Fruit fly (Drosophila melanogaster) whole organism, embryonic: ENCODE data around the gene CG8236.

Source experiments
- Abd-B ChIP-seq: fragments of 200-800 bp; sonication (Bioruptor generic); optimal IDR thresholded peaks from 2 replicates; lab custom pipeline; 2018; ENCODE audit warnings: missing biosample characterization, mild to moderate bottlenecking, missing genetic modification characterization, moderate library complexity
- Aef1 ChIP-seq: fragments of 200-800 bp; sonication (Bioruptor generic); IDR thresholded peaks from 3 replicates; pipeline ENCODE4 v1.3.6; 2022; ENCODE audit warnings: missing biosample characterization, missing genetic modification characterization
- Bdp1 ChIP-seq: fragments of 200-800 bp; sonication (Bioruptor generic); optimal IDR thresholded peaks from 3 replicates; lab custom pipeline; 2016; ENCODE audit warnings: missing biosample characterization, missing genetic modification characterization
- CG10565 ChIP-seq: fragments of 200-800 bp; sonication (Bioruptor generic); optimal IDR thresholded peaks from 3 replicates; lab custom pipeline; 2016; ENCODE audit warnings: missing biosample characterization, mild to moderate bottlenecking, missing genetic modification characterization
- CG10979 ChIP-seq: fragments of 200-800 bp; sonication (Bioruptor generic); optimal IDR thresholded peaks from 2 replicates; lab custom pipeline; 2018; ENCODE audit warnings: missing biosample characterization, mild to moderate bottlenecking, missing genetic modification characterization, moderate library complexity
- CG12659 ChIP-seq: fragments of 200-800 bp; sonication (Bioruptor generic); optimal IDR thresholded peaks from 3 replicates; lab custom pipeline; 2017; ENCODE audit warnings: mild to moderate bottlenecking, missing biosample characterization, missing genetic modification reagents, missing genetic modification characterization
- CG13424 ChIP-seq: fragments of 200-800 bp; sonication (Bioruptor generic); optimal IDR thresholded peaks from 2 replicates; lab custom pipeline; 2019; ENCODE audit warnings: missing biosample characterization, mild to moderate bottlenecking, missing genetic modification characterization, moderate library complexity
- CG1647 ChIP-seq: fragments of 200-800 bp; sonication (Bioruptor generic); optimal IDR thresholded peaks from 3 replicates; lab custom pipeline; 2016; ENCODE audit warnings: missing biosample characterization, missing genetic modification characterization
- CG17328 ChIP-seq: fragments of 200-800 bp; sonication (Bioruptor generic); IDR thresholded peaks from 2 replicates; pipeline ENCODE4 v1.3.6; 2022; ENCODE audit warnings: missing biosample characterization, missing genetic modification characterization
- CG17612 ChIP-seq: fragments of 200-800 bp; sonication (Bioruptor generic); IDR thresholded peaks from 2 replicates; pipeline ENCODE4 v1.3.6; 2022; ENCODE audit warnings: missing biosample characterization, missing genetic modification characterization
- CG17829 ChIP-seq: fragments of 200-800 bp; optimal IDR thresholded peaks from 2 replicates; lab custom pipeline; 2019; ENCODE audit warnings: missing biosample characterization, mild to moderate bottlenecking, missing genetic modification characterization, moderate library complexity
- CG18262 ChIP-seq: fragments of 200-800 bp; optimal IDR thresholded peaks from 3 replicates; lab custom pipeline; 2019; ENCODE audit warnings: missing biosample characterization, mild to moderate bottlenecking, missing genetic modification characterization, moderate library complexity
- CG2199 ChIP-seq: fragments of 200-800 bp; sonication (Bioruptor generic); IDR thresholded peaks from 3 replicates; pipeline ENCODE4 v1.3.6; 2022; ENCODE audit warnings: missing biosample characterization, missing genetic modification characterization
- CG2889 ChIP-seq: fragments of 200-800 bp; sonication (Bioruptor generic); IDR thresholded peaks from 3 replicates; pipeline ENCODE4 v1.3.6; 2022; ENCODE audit warnings: missing biosample characterization, missing genetic modification characterization
- CG30431 ChIP-seq: fragments of 200-800 bp; sonication (Bioruptor generic); optimal IDR thresholded peaks from 2 replicates; lab custom pipeline; 2017; ENCODE audit warnings: missing biosample characterization, missing genetic modification characterization
- CG31224 ChIP-seq: fragments of 200-800 bp; sonication (Bioruptor generic); IDR thresholded peaks from 2 replicates; pipeline ENCODE4 v1.3.6; 2022; ENCODE audit warnings: missing biosample characterization, missing genetic modification characterization
- CG34224 ChIP-seq: fragments of 200-800 bp; sonication (Bioruptor generic); IDR thresholded peaks from 3 replicates; pipeline ENCODE4 v1.3.6; 2022; ENCODE audit warnings: missing biosample characterization, missing genetic modification characterization; ENCODE audit not compliant: partially characterized antibody
- CG4360 ChIP-seq: fragments of 200-800 bp; sonication (Bioruptor generic); IDR thresholded peaks from 2 replicates; pipeline ENCODE4 v1.3.6; 2022; ENCODE audit warnings: missing biosample characterization, missing genetic modification characterization
- CG6272 ChIP-seq: fragments of 200-800 bp; sonication (Bioruptor generic); IDR thresholded peaks from 2 replicates; pipeline ENCODE4 v1.3.6; 2022; ENCODE audit warnings: missing biosample characterization, missing genetic modification characterization
- CG7372 ChIP-seq: fragments of 200-800 bp; sonication (Bioruptor generic); IDR thresholded peaks from 2 replicates; pipeline ENCODE4 v1.3.6; 2022; ENCODE audit warnings: missing biosample characterization, missing genetic modification characterization
- CG7786 ChIP-seq: fragments of 200-800 bp; sonication (Bioruptor generic); optimal IDR thresholded peaks from 2 replicates; lab custom pipeline; 2016; ENCODE audit warnings: missing biosample characterization, missing genetic modification characterization
- CG9437 ChIP-seq: fragments of 200-800 bp; sonication (Bioruptor generic); optimal IDR thresholded peaks from 2 replicates; lab custom pipeline; 2018; ENCODE audit warnings: missing biosample characterization, mild to moderate bottlenecking, missing genetic modification characterization
- Chrac-16 ChIP-seq: fragments of 200-800 bp; sonication (Bioruptor generic); optimal IDR thresholded peaks from 3 replicates; lab custom pipeline; 2016; ENCODE audit warnings: missing biosample characterization, missing genetic modification characterization
- ERR ChIP-seq: fragments of 200-800 bp; sonication (Bioruptor generic); optimal IDR thresholded peaks from 2 replicates; lab custom pipeline; 2016; ENCODE audit warnings: missing biosample characterization, missing genetic modification characterization
- H15 ChIP-seq: fragments of 200-800 bp; sonication (Bioruptor generic); IDR thresholded peaks from 3 replicates; pipeline ENCODE4 v1.3.6; 2022; ENCODE audit warnings: missing biosample characterization, missing genetic modification characterization
- HLHmδ ChIP-seq: fragments of 200-800 bp; sonication (Bioruptor generic); optimal IDR thresholded peaks from 2 replicates; lab custom pipeline; 2018; ENCODE audit warnings: missing biosample characterization, mild to moderate bottlenecking, missing genetic modification characterization, moderate library complexity
- Hmr ChIP-seq: fragments of 200-800 bp; sonication (Bioruptor generic); optimal IDR thresholded peaks from 3 replicates; lab custom pipeline; 2017; ENCODE audit warnings: mild to moderate bottlenecking, missing biosample characterization, missing genetic modification reagents, missing genetic modification characterization
- Hr39 ChIP-seq: fragments of >200 bp; optimal IDR thresholded peaks from 2 replicates; lab custom pipeline; 2017
- Kr ChIP-seq: fragments of 200-800 bp; sonication (Bioruptor generic); optimal IDR thresholded peaks from 2 replicates; lab custom pipeline; 2017; ENCODE audit warnings: missing biosample characterization, mild to moderate bottlenecking, missing genetic modification characterization
- Med ChIP-seq: fragments of 200-800 bp; sonication (Bioruptor generic); peaks from one replicate; lab custom pipeline; 2016; ENCODE audit warnings: missing biosample characterization, missing genetic modification characterization, mild to moderate bottlenecking, inconsistent platforms, moderate library complexity
- Taf1 ChIP-seq: fragments of 200-800 bp; sonication (Bioruptor generic); IDR thresholded peaks from 2 replicates; pipeline ENCODE4 v1.3.6; 2022; ENCODE audit warnings: missing biosample characterization, missing genetic modification characterization
- Trl ChIP-seq, 3 experiments: fragments of >200 bp in 2 of 3; fragments of 200-800 bp in 1 of 3; sonication (Bioruptor generic) in 1 of 3; optimal IDR thresholded peaks; 2 replicates in 1 of 3; 3 replicates in 2 of 3; lab custom pipeline; 2016 to 2017; ENCODE audit warnings: missing biosample characterization in 1 of 3, missing genetic modification characterization in 1 of 3
- Xrp1 ChIP-seq: fragments of 200-800 bp; sonication (Bioruptor generic); IDR thresholded peaks from 2 replicates; pipeline ENCODE4 v1.3.6; 2022; ENCODE audit warnings: missing biosample characterization, missing genetic modification characterization
- ase ChIP-seq: fragments of 200-800 bp; sonication (Bioruptor generic); IDR thresholded peaks from 3 replicates; pipeline ENCODE4 v1.3.6; 2022; ENCODE audit warnings: missing biosample characterization, missing genetic modification characterization
- esg ChIP-seq: fragments of 200-800 bp; sonication (Bioruptor generic); conservative IDR thresholded peaks from 2 replicates; pipeline ENCODE4 v1.3.6; 2022; ENCODE audit warnings: missing biosample characterization, missing genetic modification characterization
- eve ChIP-seq, 2 experiments: fragments of >200 bp; optimal IDR thresholded peaks; 2 replicates each; lab custom pipeline; 2017; ENCODE audit warnings: missing biosample characterization in 2 of 2, missing genetic modification characterization in 2 of 2
- fd102C ChIP-seq: fragments of 200-800 bp; sonication (Bioruptor generic); optimal IDR thresholded peaks from 2 replicates; lab custom pipeline; 2018; ENCODE audit warnings: missing biosample characterization, mild to moderate bottlenecking, missing genetic modification characterization, moderate library complexity
- ftz-f1 ChIP-seq: fragments of 200-800 bp; sonication (Bioruptor generic); optimal IDR thresholded peaks from 2 replicates; lab custom pipeline; 2016; ENCODE audit warnings: missing biosample characterization, missing genetic modification characterization
- grau ChIP-seq: fragments of 200-800 bp; optimal IDR thresholded peaks from 3 replicates; lab custom pipeline; 2019; ENCODE audit warnings: missing biosample characterization, mild to moderate bottlenecking, missing genetic modification characterization, moderate library complexity
- h ChIP-seq: fragments of >200 bp; optimal IDR thresholded peaks from 2 replicates; lab custom pipeline; 2017
- hb ChIP-seq: fragments of 200-800 bp; sonication (Bioruptor generic); IDR thresholded peaks from 3 replicates; pipeline ENCODE4 v1.3.6; 2022; ENCODE audit warnings: missing biosample characterization, missing genetic modification characterization; ENCODE audit not compliant: partially characterized antibody
- jing ChIP-seq: fragments of 200-800 bp; sonication (Bioruptor generic); optimal IDR thresholded peaks from 2 replicates; lab custom pipeline; 2018; ENCODE audit warnings: missing biosample characterization, mild to moderate bottlenecking, missing genetic modification characterization
- lab ChIP-seq: fragments of 200-800 bp; sonication (Bioruptor generic); optimal IDR thresholded peaks from 3 replicates; lab custom pipeline; 2017; ENCODE audit warnings: missing biosample characterization, missing genetic modification characterization, mild to moderate bottlenecking, moderate library complexity, missing genetic modification reagents
- p53 ChIP-seq: fragments of 200-800 bp; sonication (Bioruptor generic); optimal IDR thresholded peaks from 2 replicates; lab custom pipeline; 2016; ENCODE audit warnings: missing biosample characterization, missing genetic modification characterization
- pb ChIP-seq: fragments of 200-800 bp; sonication (Bioruptor generic); optimal IDR thresholded peaks from 3 replicates; lab custom pipeline; 2016; ENCODE audit warnings: missing biosample characterization, missing genetic modification characterization
- pros ChIP-seq: fragments of 200-800 bp; sonication (Bioruptor generic); optimal IDR thresholded peaks from 3 replicates; lab custom pipeline; 2019; ENCODE audit warnings: missing biosample characterization, mild to moderate bottlenecking, missing genetic modification characterization, moderate library complexity
- slp2 ChIP-seq: fragments of 200-800 bp; sonication (Bioruptor generic); optimal IDR thresholded peaks from 2 replicates; lab custom pipeline; 2016; ENCODE audit warnings: missing biosample characterization, missing genetic modification characterization
- stc ChIP-seq: fragments of 200-800 bp; sonication (Bioruptor generic); IDR thresholded peaks from 2 replicates; pipeline ENCODE4 v1.3.6; 2022; ENCODE audit warnings: missing biosample characterization, missing genetic modification characterization
- tin ChIP-seq: fragments of 200-800 bp; sonication (Bioruptor generic); optimal IDR thresholded peaks from 3 replicates; lab custom pipeline; 2016; ENCODE audit warnings: missing biosample characterization, missing genetic modification characterization
- tx ChIP-seq: fragments of 200-800 bp; sonication (Bioruptor generic); optimal IDR thresholded peaks from 2 replicates; lab custom pipeline; 2016; ENCODE audit warnings: missing biosample characterization, missing genetic modification characterization
- yki ChIP-seq: fragments of >200 bp; optimal IDR thresholded peaks from 3 replicates; lab custom pipeline; 2018
- zfh1 ChIP-seq: fragments of 200-800 bp; sonication (Bioruptor generic); IDR thresholded peaks from 3 replicates; pipeline ENCODE4 v1.3.6; 2022; ENCODE audit warnings: missing biosample characterization, missing genetic modification characterization

Gene CG8236

dm6 chr3R:8801126-8801762, 32.0 kb downstream of the CG8236 start, which contains the start of the genes Pif1A, Pif1B and CCT7 (continued):
- no peak for TF ChIP-seq slp2 (GFP tag; lab: Kevin White, UChicago)
- TF ChIP-seq Trl (optimal IDR thresholded peaks at IDR 0.05; lab: Kevin White, UChicago): no peak
- peak; percentile 17 for TF ChIP-seq Trl (GFP tag; optimal IDR thresholded peaks at IDR 0.05; lab: Kevin White, UChicago)
- peak; percentile 18 for TF ChIP-seq ERR (GFP tag; lab: Kevin White, UChicago)
- peak; percentile 4 for TF ChIP-seq tin (GFP tag; lab: Kevin White, UChicago)
- peak; percentile 90 for TF ChIP-seq Med (GFP tag; lab: Kevin White, UChicago)
- peak; percentile 17 for TF ChIP-seq CG10979 (tag; lab: Kevin White, UChicago)
- TF ChIP-seq zfh1: no peak
- TF ChIP-seq CG31224: no peak
- peak; percentile 96 for TF ChIP-seq CG34224
- no peak for TF ChIP-seq ase (GFP tag; lab: Robert Waterston, UW)
- no peak for TF ChIP-seq Hr39 (lab: Kevin White, UChicago)
- TF ChIP-seq yki (lab: Kevin White, UChicago): no peak
- no peak for TF ChIP-seq stc (GFP tag; lab: Robert Waterston, UW)
- no peak for TF ChIP-seq lab (GFP tag; lab: Kevin White, UChicago)
- peak; percentile 18; the same call in 1 of the 2 replicates for TF ChIP-seq Xrp1 (GFP tag; lab: Robert Waterston, UW)
- no peak for TF ChIP-seq pb (GFP tag; lab: Kevin White, UChicago)
- no peak for TF ChIP-seq Abd-B (GFP tag; lab: Kevin White, UChicago)
- peak; percentile 40 for TF ChIP-seq CG17829 (tag; lab: Kevin White, UChicago)
- TF ChIP-seq CG17328 (GFP tag; lab: Robert Waterston, UW): no peak
- no peak for TF ChIP-seq Taf1
- TF ChIP-seq h (lab: Kevin White, UChicago): no peak
- TF ChIP-seq CG13424: no peak
- peak; percentile 86 for TF ChIP-seq hb (GFP tag; lab: Robert Waterston, UW)
- TF ChIP-seq CG1647 (GFP tag; lab: Kevin White, UChicago): no peak
- no peak for TF ChIP-seq Bdp1
- no peak for TF ChIP-seq Kr (GFP tag; lab: Kevin White, UChicago)
- no peak for TF ChIP-seq CG30431 (GFP tag; lab: Kevin White, UChicago)
- no peak for TF ChIP-seq esg
- TF ChIP-seq ftz-f1 (GFP tag; lab: Kevin White, UChicago): no peak
- no peak for TF ChIP-seq CG7372
- TF ChIP-seq Chrac-16: no peak
- TF ChIP-seq CG2199 (GFP tag; lab: Robert Waterston, UW): no peak
- TF ChIP-seq CG10565: no peak
- no peak for TF ChIP-seq HLHmδ
- TF ChIP-seq grau: no peak
- TF ChIP-seq CG9437 (GFP tag; lab: Kevin White, UChicago): peak; percentile 28
- no peak for TF ChIP-seq CG4360 (GFP tag; lab: Robert Waterston, UW)
- no peak for TF ChIP-seq H15
- TF ChIP-seq tx (GFP tag; lab: Kevin White, UChicago): peak; percentile 62
- TF ChIP-seq CG12659 (GFP tag; lab: Kevin White, UChicago): peak; percentile 53
- TF ChIP-seq pros (GFP tag; lab: Kevin White, UChicago): no peak
- no peak for TF ChIP-seq CG6272 (GFP tag; lab: Robert Waterston, UW)
- TF ChIP-seq CG7786 (GFP tag; lab: Kevin White, UChicago): no peak
- no peak for TF ChIP-seq jing (GFP tag; lab: Kevin White, UChicago)
- no peak for TF ChIP-seq eve (GFP tag; optimal IDR thresholded peaks at IDR 0.05; lab: Kevin White, UChicago)
- no peak for TF ChIP-seq p53 (GFP tag; lab: Kevin White, UChicago)
- TF ChIP-seq Aef1 (GFP tag; lab: Robert Waterston, UW): no peak
- peak; percentile 26 for TF ChIP-seq CG18262 (tag; lab: Kevin White, UChicago)
- no peak for TF ChIP-seq CG17612 (GFP tag; lab: Robert Waterston, UW)
- TF ChIP-seq Hmr (GFP tag; lab: Kevin White, UChicago): no peak
- TF ChIP-seq fd102C (GFP tag; lab: Kevin White, UChicago): no peak
- no peak for TF ChIP-seq CG2889 (GFP tag; lab: Robert Waterston, UW)
